Worm (Caenorhabditis elegans) whole organism, L1 larva: Measurements from ENCODE around the gene faah-6.

Experiments used
- C04F5.9 ChIP-seq: sonication (generic microtip); optimal IDR thresholded peaks from 2 replicates; lab custom pipeline; 2016; ENCODE audit warnings: missing genetic modification characterization, missing compliant biosample characterization
- C34B4.2 ChIP-seq: sonication (generic microtip); optimal IDR thresholded peaks from 2 replicates; lab custom pipeline; 2017; ENCODE audit warnings: mild to moderate bottlenecking, missing genetic modification characterization, missing compliant biosample characterization
- blmp-1 ChIP-seq: fragments of 150-350 bp; optimal IDR thresholded peaks from 2 replicates; lab custom pipeline; 2014; ENCODE audit warnings: missing biosample characterization, missing genetic modification characterization
- ceh-8 ChIP-seq: fragments of 200-800 bp; sonication (Bioruptor generic); optimal IDR thresholded peaks from 2 replicates; lab custom pipeline; 2018; ENCODE audit warnings: mild to moderate bottlenecking, missing genetic modification characterization, moderate library complexity, missing compliant biosample characterization
- efl-1 ChIP-seq, 4 experiments: fragments of 150-350 bp; optimal IDR thresholded peaks in 3 of 4; peaks in 1 of 4; 1 replicate in 1 of 4; 2 replicates in 3 of 4; lab custom pipeline; 2014; ENCODE audit warnings: missing biosample characterization in 2 of 4, missing genetic modification characterization in 2 of 4, missing genetic modification reagents in 2 of 4
- egl-13 ChIP-seq: sonication (generic microtip); optimal IDR thresholded peaks from 2 replicates; lab custom pipeline; 2016; ENCODE audit warnings: missing genotype, missing genetic modification reagents, missing genetic modification characterization, missing compliant biosample characterization
- elt-3 ChIP-seq, 6 experiments: fragments of 150-350 bp in 1 of 6; sonication (generic microtip); optimal IDR thresholded peaks; 2 replicates each; lab custom pipeline; 2017 to 2018; ENCODE audit warnings: missing biosample characterization in 6 of 6, missing genetic modification characterization in 6 of 6, inconsistent platforms in 1 of 6
- ets-5 ChIP-seq: fragments of 200-800 bp; sonication (Bioruptor generic); IDR thresholded peaks from 2 replicates; pipeline ENCODE4 v1.3.6; 2022; ENCODE audit warnings: missing genetic modification characterization, missing compliant biosample characterization
- fkh-8 ChIP-seq: sonication (generic microtip); optimal IDR thresholded peaks from 2 replicates; lab custom pipeline; 2016; ENCODE audit warnings: mild to moderate bottlenecking, missing genetic modification characterization, missing compliant biosample characterization
- grh-1 ChIP-seq: fragments of 200-800 bp; sonication (Bioruptor generic); IDR thresholded peaks from 2 replicates; pipeline ENCODE4 v1.3.6; 2022; ENCODE audit warnings: missing genetic modification reagents, missing genetic modification characterization, missing compliant biosample characterization
- hlh-17 ChIP-seq: fragments of 200-800 bp; sonication (Bioruptor generic); optimal IDR thresholded peaks from 2 replicates; lab custom pipeline; 2018; ENCODE audit warnings: missing genetic modification characterization, mild to moderate bottlenecking, missing compliant biosample characterization, moderate library complexity, borderline replicate concordance
- isw-1 ChIP-seq: fragments of 200-800 bp; sonication (Bioruptor generic); IDR thresholded peaks from 2 replicates; pipeline ENCODE4 v1.3.6; 2022; ENCODE audit warnings: missing genetic modification characterization, missing compliant biosample characterization
- lin-13 ChIP-seq: fragments of 150-350 bp; optimal IDR thresholded peaks from 2 replicates; lab custom pipeline; 2014; ENCODE audit warnings: missing biosample characterization, missing genetic modification reagents, missing genetic modification characterization
- lin-15B ChIP-seq: fragments of 150-350 bp; sonication (generic microtip); optimal IDR thresholded peaks from 3 replicates; lab custom pipeline; 2014; ENCODE audit warnings: missing biosample characterization, missing genetic modification characterization
- lin-35 ChIP-seq, 2 experiments: fragments of 150-350 bp; optimal IDR thresholded peaks; 2 replicates each; lab custom pipeline; 2014; ENCODE audit warnings: missing biosample characterization in 2 of 2, missing genetic modification characterization in 2 of 2, missing genetic modification reagents in 2 of 2
- lsy-2 ChIP-seq, 2 experiments: fragments of 150-350 bp; optimal IDR thresholded peaks; 2 replicates each; lab custom pipeline; 2014; ENCODE audit warnings: missing biosample characterization in 2 of 2, missing genetic modification characterization in 2 of 2
- mdl-1 ChIP-seq, 2 experiments: fragments of 150-350 bp; optimal IDR thresholded peaks; 2 replicates each; lab custom pipeline; 2014 to 2017; ENCODE audit warnings: missing biosample characterization in 2 of 2, missing genetic modification characterization in 2 of 2, inconsistent platforms in 1 of 2
- mef-2 ChIP-seq: fragments of 150-350 bp; optimal IDR thresholded peaks from 2 replicates; lab custom pipeline; 2014; ENCODE audit warnings: missing biosample characterization, missing genetic modification characterization
- nhr-19 ChIP-seq: fragments of 200-800 bp; sonication (Bioruptor generic); conservative IDR thresholded peaks from 2 replicates; pipeline ENCODE4 v1.3.6; 2022; ENCODE audit warnings: missing genetic modification characterization, missing compliant biosample characterization
- nhr-47 ChIP-seq: sonication (generic microtip); optimal IDR thresholded peaks from 2 replicates; lab custom pipeline; 2016; ENCODE audit warnings: mild to moderate bottlenecking, missing genetic modification characterization, moderate library complexity, missing compliant biosample characterization
- nhr-71 ChIP-seq: sonication (generic microtip); optimal IDR thresholded peaks from 2 replicates; lab custom pipeline; 2016; ENCODE audit warnings: mild to moderate bottlenecking, missing genetic modification characterization, moderate library complexity, missing compliant biosample characterization
- nhr-84 ChIP-seq: sonication (generic microtip); optimal IDR thresholded peaks from 2 replicates; lab custom pipeline; 2017; ENCODE audit warnings: missing biosample characterization, missing genetic modification characterization
- nhr-85 ChIP-seq: sonication (generic microtip); peaks from one replicate; lab custom pipeline; 2016; ENCODE audit warnings: missing genetic modification characterization, inconsistent platforms, missing compliant biosample characterization
- rnt-1 ChIP-seq: sonication (generic microtip); optimal IDR thresholded peaks from 2 replicates; lab custom pipeline; 2016; ENCODE audit warnings: mild to moderate bottlenecking, missing genetic modification characterization, moderate library complexity, missing compliant biosample characterization
- snpc-4 ChIP-seq: fragments of 150-350 bp; optimal IDR thresholded peaks from 2 replicates; lab custom pipeline; 2014; ENCODE audit warnings: missing biosample characterization, missing genetic modification characterization
- snu-23 ChIP-seq: sonication (generic microtip); optimal IDR thresholded peaks from 2 replicates; lab custom pipeline; 2016; ENCODE audit warnings: missing genetic modification characterization, missing compliant biosample characterization
- sup-37 ChIP-seq: fragments of 200-800 bp; sonication (Bioruptor generic); optimal IDR thresholded peaks from 2 replicates; lab custom pipeline; 2018; ENCODE audit warnings: mild to moderate bottlenecking, missing genetic modification characterization, missing compliant biosample characterization
- xbp-1 ChIP-seq: sonication (generic microtip); optimal IDR thresholded peaks from 2 replicates; lab custom pipeline; 2016; ENCODE audit warnings: missing genetic modification characterization, missing compliant biosample characterization
- ztf-4 ChIP-seq: fragments of 150-350 bp; optimal IDR thresholded peaks from 2 replicates; lab custom pipeline; 2014; ENCODE audit warnings: missing biosample characterization, missing genetic modification characterization

faah-6 gene

DNA sequence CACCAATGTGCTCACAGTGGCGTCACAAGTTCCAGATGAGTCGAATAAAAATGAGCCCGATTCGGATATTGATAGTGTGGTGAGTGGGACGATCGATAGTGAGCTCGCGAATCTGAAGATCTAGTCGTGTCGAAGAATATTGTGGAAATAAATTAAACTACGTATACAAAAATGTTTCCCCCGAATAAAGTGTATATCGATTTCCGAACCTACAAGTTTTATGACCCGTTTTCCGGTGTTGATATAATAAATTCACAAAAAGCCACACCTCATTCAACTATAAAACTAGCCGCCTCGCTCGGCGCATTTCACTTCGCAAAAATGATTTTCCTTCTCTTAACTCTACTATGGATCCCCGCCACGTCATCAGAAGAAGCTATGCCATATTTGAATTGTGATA, 49.7 kb downstream of the faah-6 start, which contains the start of gene pqn-84:
Gene pqn-84, plus strand, starts transcription at position 301 of the 400 bp plus-strand sequence.
- no peak for TF ChIP-seq efl-1 (optimal IDR thresholded peaks at IDR 0.05; lab: Kevin White, UChicago)
- TF ChIP-seq efl-1 (GFP tag; optimal IDR thresholded peaks at IDR 0.05 in 1 of 2; lab: Kevin White, UChicago): peak in 1 of 2 experiments; percentile 53
- no peak for TF ChIP-seq mdl-1 (tag; optimal IDR thresholded peaks at IDR 0.05; lab: Kevin White, UChicago)
- TF ChIP-seq, all 84 proteins: peak for 1

DNA sequence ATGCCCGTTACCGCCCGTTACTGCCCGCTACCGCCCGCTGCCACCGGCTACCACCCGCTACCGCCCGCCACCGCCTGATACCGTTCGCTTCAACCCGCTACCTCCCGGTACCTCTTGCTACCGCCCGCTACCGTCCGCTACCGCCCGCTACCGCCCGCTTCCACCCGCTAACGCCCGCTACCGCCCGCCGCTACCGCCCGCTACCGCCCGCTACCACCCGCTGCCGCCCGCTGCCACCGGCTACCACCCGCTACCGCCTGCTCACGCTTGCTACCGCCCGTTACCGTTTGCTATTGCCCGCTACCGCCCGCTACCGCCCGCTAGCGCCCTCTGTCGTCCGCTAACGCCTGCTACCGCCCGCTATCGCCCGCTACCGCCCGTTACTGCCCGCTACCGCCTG, 51.6 kb downstream of the faah-6 start:
- no peak for TF ChIP-seq lin-15B (tag; lab: Kevin White, UChicago)
- no peak for TF ChIP-seq C34B4.2
- TF ChIP-seq sup-37 (GFP tag; lab: Kevin White, UChicago): no peak
- TF ChIP-seq mdl-1 (tag; optimal IDR thresholded peaks at IDR 0.05; lab: Kevin White, UChicago): no peak
- TF ChIP-seq rnt-1: no peak
- peak; percentile 77 for TF ChIP-seq ceh-8 (GFP tag; lab: Kevin White, UChicago)
- TF ChIP-seq mef-2: no peak

DNA sequence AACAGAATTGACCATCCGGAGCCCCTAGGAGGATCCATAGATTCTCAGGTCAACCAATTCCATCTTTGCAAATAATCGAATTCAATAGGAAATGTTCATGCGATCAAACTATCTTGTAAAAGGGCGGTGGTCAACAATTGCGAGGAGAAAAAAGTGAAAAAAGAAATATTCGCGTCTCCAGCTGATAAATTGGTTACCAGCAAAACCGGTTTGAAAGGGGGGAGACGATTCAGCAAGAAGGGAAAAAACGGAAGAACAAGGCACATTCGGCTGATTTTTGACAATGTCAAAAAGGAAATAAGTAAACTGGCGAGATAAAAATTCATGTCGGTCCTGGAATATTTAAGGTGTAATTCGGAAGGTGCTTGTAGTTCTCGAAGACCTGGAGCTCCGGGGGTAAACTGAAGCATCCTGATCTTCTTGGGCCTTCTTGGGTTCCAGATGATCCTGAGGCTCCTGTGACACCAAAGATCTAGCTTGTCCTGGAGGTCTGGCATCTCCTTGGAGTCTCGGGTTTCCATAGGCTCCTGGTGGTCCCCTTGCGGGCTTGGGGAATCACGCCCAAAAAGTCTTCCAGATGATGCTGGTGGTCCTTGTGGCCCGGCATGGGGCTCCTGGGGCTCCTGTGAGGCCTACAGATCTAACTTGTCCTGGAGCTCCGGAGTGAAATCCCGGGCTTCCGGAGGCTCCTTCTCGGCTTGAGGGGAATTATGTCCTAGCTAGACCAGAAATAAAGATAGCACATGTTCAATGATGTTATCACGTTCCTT, 52.9 kb downstream of the faah-6 start:
- TF ChIP-seq elt-3 (tag; optimal IDR thresholded peaks at IDR 0.05; lab: Kevin White, UChicago) (no peak), grh-1 (GFP tag; lab: Robert Waterston, UW) (peak; percentile 60), lsy-2 (tag; optimal IDR thresholded peaks at IDR 0.05; lab: Kevin White, UChicago) (no peak), nhr-71 (tag; lab: Kevin White, UChicago) (no peak), snu-23 (GFP tag; lab: Kevin White, UChicago) (no peak), C04F5.9 (no peak), blmp-1 (tag; lab: Kevin White, UChicago) (peak; percentile 87), nhr-85 (peak; percentile 69), ztf-4 (tag; lab: Kevin White, UChicago) (no peak)

DNA sequence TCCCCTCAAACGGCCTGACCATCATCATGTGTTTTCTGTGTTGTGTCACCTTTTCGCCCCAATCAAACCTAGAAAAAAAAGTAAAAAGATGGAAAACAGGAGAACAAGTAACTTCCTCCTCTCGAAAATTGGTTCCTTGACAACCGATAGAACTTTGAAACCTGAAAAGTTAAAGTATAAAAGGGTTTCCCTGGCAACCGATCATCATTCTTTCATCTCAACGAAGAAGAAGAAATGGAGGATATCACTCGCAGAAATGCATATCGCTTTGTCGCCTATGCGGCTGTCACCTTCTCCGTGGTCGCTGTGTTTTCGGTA, 53.5 kb downstream of the faah-6 start, which contains the start of gene col-95:
Gene col-95, plus strand, starts transcription at position 219 of the 318 bp plus-strand sequence.
- TF ChIP-seq lin-13 (GFP tag; lab: Kevin White, UChicago) (no peak), nhr-84 (no peak), snu-23 (GFP tag; lab: Kevin White, UChicago) (no peak), lin-35 (GFP tag; optimal IDR thresholded peaks at IDR 0.05; lab: Kevin White, UChicago) (peak in 1 of 2 experiments; percentile 5), egl-13 (no peak)

DNA sequence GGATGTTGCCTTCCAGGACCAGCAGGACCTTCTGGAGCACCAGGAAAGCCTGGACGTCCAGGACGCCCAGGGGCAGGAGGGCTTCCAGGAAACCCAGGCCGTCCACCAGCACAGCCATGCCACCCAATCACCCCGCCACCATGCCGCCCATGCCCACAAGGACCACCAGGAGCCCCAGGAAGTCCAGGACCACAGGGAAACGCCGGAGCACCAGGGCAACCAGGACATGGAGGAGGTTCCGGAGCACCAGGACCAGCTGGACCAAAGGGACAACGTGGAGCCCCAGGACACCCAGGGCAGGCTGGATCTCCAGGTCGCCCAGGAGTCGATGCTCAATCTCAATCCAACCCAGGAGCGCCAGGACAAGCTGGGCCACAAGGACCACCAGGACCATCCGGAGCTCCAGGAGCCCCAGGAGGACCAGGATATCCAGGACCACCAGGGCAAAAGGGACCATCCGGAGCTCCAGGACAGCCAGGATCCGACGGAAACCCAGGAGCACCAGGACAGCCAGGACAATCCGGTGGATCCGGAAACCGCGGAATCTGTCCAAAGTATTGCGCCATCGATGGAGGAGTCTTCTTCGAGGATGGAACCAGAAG, 54.2 kb downstream of the faah-6 start:
- TF ChIP-seq nhr-19 (GFP tag; lab: Robert Waterston, UW) (no peak), ets-5 (GFP tag; lab: Robert Waterston, UW) (no peak), isw-1 (GFP tag; lab: Robert Waterston, UW) (no peak), snpc-4 (tag; lab: Kevin White, UChicago) (no peak), xbp-1 (tag; lab: Kevin White, UChicago) (no peak), nhr-47 (tag; lab: Kevin White, UChicago) (no peak)
- TF ChIP-seq, all 84 proteins: peak for 0

DNA sequence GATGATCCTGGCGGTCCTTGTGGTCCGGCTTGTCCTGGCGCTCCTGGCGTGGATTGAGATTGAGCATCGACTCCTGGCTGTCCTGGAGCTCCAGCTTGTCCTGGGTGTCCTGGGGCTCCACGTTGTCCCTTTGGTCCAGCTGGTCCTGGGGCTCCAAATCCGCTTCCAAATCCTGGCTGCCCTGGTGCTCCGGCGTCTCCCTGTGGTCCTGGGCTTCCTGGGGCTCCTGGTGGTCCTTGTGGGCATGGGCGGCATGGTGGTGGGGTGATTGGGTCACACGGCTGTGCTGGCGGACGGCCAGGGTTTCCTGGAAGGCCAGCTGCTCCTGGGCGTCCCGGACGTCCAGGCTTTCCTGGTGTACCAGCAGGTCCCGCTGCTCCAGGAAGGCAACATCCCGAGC, 55.7 kb downstream of the faah-6 start:
- TF ChIP-seq fkh-8 (tag; lab: Kevin White, UChicago) (no peak), ceh-8 (GFP tag; lab: Kevin White, UChicago) (peak; percentile 40), hlh-17 (GFP tag; lab: Kevin White, UChicago) (no peak)
- TF ChIP-seq, all 84 proteins: peak for 1
